Worm (Caenorhabditis elegans) whole organism, young adult: Measurements from ENCODE around the gene timp-1.

ENCODE experiments used
- C17E4.6 ChIP-seq: fragments of 200-800 bp; sonication (Bioruptor generic); IDR thresholded peaks from 2 replicates; pipeline ENCODE4 v1.3.6; 2022; ENCODE audit warnings: missing genetic modification reagents, missing genetic modification characterization, missing compliant biosample characterization
- F39B2.1 ChIP-seq: fragments of 200-800 bp; sonication (Bioruptor generic); IDR thresholded peaks from 2 replicates; pipeline ENCODE4 v1.3.6; 2022; ENCODE audit warnings: missing genetic modification reagents, missing genetic modification characterization, missing compliant biosample characterization
- K12H6.12 ChIP-seq: fragments of 200-800 bp; sonication (Bioruptor generic); optimal IDR thresholded peaks from 2 replicates; lab custom pipeline; 2018; ENCODE audit warnings: mild to moderate bottlenecking, missing genetic modification characterization, missing compliant biosample characterization
- T07F8.4 ChIP-seq: sonication (generic microtip); optimal IDR thresholded peaks from 2 replicates; lab custom pipeline; 2016; ENCODE audit warnings: mild to moderate bottlenecking, missing genetic modification characterization, moderate library complexity, missing compliant biosample characterization
- Y53G8AR.9 ChIP-seq: fragments of 200-800 bp; sonication (Bioruptor generic); conservative IDR thresholded peaks from 2 replicates; pipeline ENCODE4 v1.3.6; 2022; ENCODE audit warnings: missing genetic modification reagents, missing genetic modification characterization, missing compliant biosample characterization
- Y56A3A.18 ChIP-seq: fragments of 200-800 bp; sonication (Bioruptor generic); IDR thresholded peaks from 2 replicates; pipeline ENCODE4 v1.3.6; 2022; ENCODE audit warnings: missing genetic modification reagents, missing genetic modification characterization, missing compliant biosample characterization
- ZK185.1 ChIP-seq: sonication (generic microtip); optimal IDR thresholded peaks from 2 replicates; lab custom pipeline; 2016; ENCODE audit warnings: mild to moderate bottlenecking, missing genetic modification characterization, missing compliant biosample characterization; ENCODE audit not compliant: poor library complexity, severe bottlenecking
- atf-7 ChIP-seq: sonication (generic microtip); optimal IDR thresholded peaks from 2 replicates; lab custom pipeline; 2017; ENCODE audit warnings: mild to moderate bottlenecking, missing genetic modification characterization, missing compliant biosample characterization
- cebp-2 ChIP-seq: fragments of 200-800 bp; sonication (Bioruptor generic); IDR thresholded peaks from 2 replicates; pipeline ENCODE4 v1.3.6; 2022; ENCODE audit warnings: missing genetic modification characterization, missing compliant biosample characterization
- ceh-40 ChIP-seq: fragments of 200-800 bp; sonication (Bioruptor generic); IDR thresholded peaks from 2 replicates; pipeline ENCODE4 v1.3.6; 2022; ENCODE audit warnings: missing genetic modification characterization, missing compliant biosample characterization
- dox-1 ChIP-seq: fragments of 200-800 bp; sonication (Bioruptor generic); IDR thresholded peaks from 2 replicates; pipeline ENCODE4 v1.3.6; 2022; ENCODE audit warnings: missing genetic modification reagents, missing genetic modification characterization, missing compliant biosample characterization
- dpl-1 ChIP-seq: fragments of 150-350 bp; optimal IDR thresholded peaks from 2 replicates; lab custom pipeline; 2014; ENCODE audit warnings: missing biosample characterization, missing genetic modification reagents, missing genetic modification characterization
- egl-18 ChIP-seq: fragments of 200-800 bp; sonication (Bioruptor generic); IDR thresholded peaks from 2 replicates; pipeline ENCODE4 v1.3.6; 2022; ENCODE audit warnings: missing genetic modification reagents, missing genetic modification characterization, missing compliant biosample characterization
- egl-44 ChIP-seq: fragments of 200-800 bp; sonication (Bioruptor generic); IDR thresholded peaks from 2 replicates; pipeline ENCODE4 v1.3.6; 2022; ENCODE audit warnings: missing genetic modification reagents, missing genetic modification characterization, missing compliant biosample characterization
- ekl-4 ChIP-seq: fragments of 200-800 bp; sonication (Bioruptor generic); IDR thresholded peaks from 2 replicates; pipeline ENCODE4 v1.3.6; 2022; ENCODE audit warnings: missing genetic modification reagents, missing genetic modification characterization, missing compliant biosample characterization
- gei-17 ChIP-seq: fragments of 200-800 bp; sonication (Bioruptor generic); optimal IDR thresholded peaks from 2 replicates; lab custom pipeline; 2018; ENCODE audit warnings: mild to moderate bottlenecking, missing genetic modification characterization, missing compliant biosample characterization
- him-1 ChIP-seq: sonication (generic microtip); optimal IDR thresholded peaks from 2 replicates; lab custom pipeline; 2016; ENCODE audit warnings: missing genotype, missing genetic modification reagents, missing genetic modification characterization, missing compliant biosample characterization
- hlh-26 ChIP-seq: fragments of 200-800 bp; sonication (Bioruptor generic); conservative IDR thresholded peaks from 2 replicates; pipeline ENCODE4 v1.3.6; 2022; ENCODE audit warnings: missing genetic modification reagents, missing genetic modification characterization, missing compliant biosample characterization
- let-526 ChIP-seq: fragments of 200-800 bp; sonication (Bioruptor generic); IDR thresholded peaks from 2 replicates; pipeline ENCODE4 v1.3.6; 2022; ENCODE audit warnings: missing genetic modification reagents, missing genetic modification characterization, missing compliant biosample characterization
- let-607 ChIP-seq, 2 experiments: fragments of 200-800 bp in 1 of 2; sonication (Bioruptor generic) in 1 of 2; sonication (generic microtip) in 1 of 2; optimal IDR thresholded peaks; 2 replicates each; lab custom pipeline; 2016 to 2018; ENCODE audit warnings: mild to moderate bottlenecking in 2 of 2, missing compliant biosample characterization in 2 of 2, missing genetic modification characterization in 2 of 2, moderate library complexity in 2 of 2, missing genotype in 1 of 2
- lsy-27 ChIP-seq: sonication (generic microtip); optimal IDR thresholded peaks from 2 replicates; lab custom pipeline; 2017; ENCODE audit warnings: missing genetic modification characterization, mild to moderate bottlenecking, missing compliant biosample characterization, antibody characterized with exemption, missing genotype, borderline replicate concordance; ENCODE audit not compliant: insufficient read depth
- madf-10 ChIP-seq: sonication (generic microtip); optimal IDR thresholded peaks from 2 replicates; lab custom pipeline; 2016; ENCODE audit warnings: mild to moderate bottlenecking, missing genetic modification characterization, missing compliant biosample characterization
- madf-3 ChIP-seq: fragments of 200-800 bp; sonication (Bioruptor generic); IDR thresholded peaks from 2 replicates; pipeline ENCODE4 v1.3.6; 2022; ENCODE audit warnings: missing genetic modification reagents, missing genetic modification characterization, missing compliant biosample characterization
- madf-8 ChIP-seq: fragments of 200-800 bp; sonication (Bioruptor generic); conservative IDR thresholded peaks from 2 replicates; pipeline ENCODE4 v1.3.6; 2022; ENCODE audit warnings: missing genetic modification reagents, missing genetic modification characterization, missing compliant biosample characterization
- mcd-1 ChIP-seq: fragments of 200-800 bp; sonication (Bioruptor generic); IDR thresholded peaks from 2 replicates; pipeline ENCODE4 v1.3.6; 2022; ENCODE audit warnings: missing genetic modification reagents, missing genetic modification characterization, missing compliant biosample characterization
- mes-4 ChIP-seq: sonication (generic microtip); optimal IDR thresholded peaks from 2 replicates; lab custom pipeline; 2016; ENCODE audit warnings: missing genotype, missing genetic modification characterization, missing compliant biosample characterization
- mxl-1 ChIP-seq: sonication (generic microtip); optimal IDR thresholded peaks from 2 replicates; lab custom pipeline; 2016; ENCODE audit warnings: missing genetic modification characterization, missing compliant biosample characterization
- nfyb-1 ChIP-seq: fragments of 200-800 bp; sonication (Bioruptor generic); IDR thresholded peaks from 2 replicates; pipeline ENCODE4 v1.3.6; 2022; ENCODE audit warnings: missing genetic modification reagents, missing genetic modification characterization, missing compliant biosample characterization
- nhr-120 ChIP-seq: fragments of 200-800 bp; sonication (Bioruptor generic); IDR thresholded peaks from 2 replicates; pipeline ENCODE4 v1.3.6; 2022; ENCODE audit warnings: missing genetic modification characterization, missing compliant biosample characterization
- nhr-27 ChIP-seq: fragments of 200-800 bp; sonication (Bioruptor generic); optimal IDR thresholded peaks from 2 replicates; lab custom pipeline; 2018; ENCODE audit warnings: mild to moderate bottlenecking, missing genetic modification characterization, moderate library complexity, missing compliant biosample characterization
- rec-8 ChIP-seq, 2 experiments: sonication (generic microtip); optimal IDR thresholded peaks; 2 replicates each; lab custom pipeline; 2016; ENCODE audit warnings: mild to moderate bottlenecking in 2 of 2, missing genetic modification characterization in 2 of 2, missing genetic modification reagents in 2 of 2, missing genotype in 2 of 2, missing biosample characterization in 1 of 2, missing compliant biosample characterization in 1 of 2, moderate library complexity in 1 of 2
- repo-1 ChIP-seq: sonication (generic microtip); optimal IDR thresholded peaks from 2 replicates; lab custom pipeline; 2017; ENCODE audit warnings: mild to moderate bottlenecking, missing genetic modification characterization, missing compliant biosample characterization
- unc-130 ChIP-seq: sonication (generic microtip); optimal IDR thresholded peaks from 2 replicates; lab custom pipeline; 2016; ENCODE audit warnings: missing genetic modification reagents, missing genetic modification characterization, missing compliant biosample characterization
- unc-62 ChIP-seq: fragments of 150-350 bp; optimal IDR thresholded peaks from 2 replicates; lab custom pipeline; 2014; ENCODE audit warnings: missing biosample characterization, missing genetic modification reagents, missing genetic modification characterization
- zfh-2 ChIP-seq: fragments of 200-800 bp; sonication (Bioruptor generic); conservative IDR thresholded peaks from 2 replicates; pipeline ENCODE4 v1.3.6; 2022; ENCODE audit warnings: missing genetic modification reagents, missing genetic modification characterization, missing compliant biosample characterization
- ztf-18 ChIP-seq: sonication (generic microtip); optimal IDR thresholded peaks from 2 replicates; lab custom pipeline; 2016; ENCODE audit warnings: missing genotype, mild to moderate bottlenecking, missing genetic modification characterization, missing compliant biosample characterization
- ztf-22 ChIP-seq: fragments of 200-800 bp; sonication (Bioruptor generic); optimal IDR thresholded peaks from 2 replicates; lab custom pipeline; 2018; ENCODE audit warnings: mild to moderate bottlenecking, missing genetic modification characterization, moderate library complexity, missing compliant biosample characterization

timp-1 gene

DNA sequence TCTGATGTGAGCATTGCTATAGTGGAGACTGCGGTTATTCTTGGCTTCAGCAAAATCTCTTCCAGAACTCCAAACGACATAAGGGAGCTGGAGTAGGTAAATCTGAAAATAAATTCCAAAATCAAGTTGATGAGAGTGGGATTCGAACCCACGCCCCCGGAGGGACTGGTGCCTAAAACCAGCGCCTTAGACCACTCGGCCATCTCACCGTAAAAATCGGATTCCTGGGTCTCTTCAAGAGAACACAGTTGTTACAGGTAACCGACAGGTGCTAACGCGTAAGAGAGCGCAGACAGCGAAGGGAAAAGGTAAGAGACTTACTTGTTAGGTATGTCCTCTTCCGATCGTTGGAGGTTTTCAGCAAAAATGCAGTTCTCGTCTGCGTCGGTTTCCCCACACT, 28.3 kb downstream of the timp-1 start (continued):
- TF ChIP-seq madf-10 (tag; lab: Kevin White, UChicago) (peak; percentile 9), ceh-40 (GFP tag; lab: Robert Waterston, UW) (peak; percentile 58; the same call in 1 of the 2 replicates), madf-3 (0 out of 2 replicates have a peak, but pooled peaks have one; percentile 20), ZK185.1 (tag; lab: Kevin White, UChicago) (peak; percentile 4), let-607 (tag; optimal IDR thresholded peaks at IDR 0.05; lab: Kevin White, UChicago) (peak in 1 of 2 experiments; percentile 38), egl-18 (GFP tag; lab: Robert Waterston, UW) (0 out of 2 replicates have a peak, but pooled peaks have one; percentile 14), unc-62 (GFP tag; lab: Kevin White, UChicago) (no peak)
- TF ChIP-seq, all 124 proteins: peak for 32

DNA sequence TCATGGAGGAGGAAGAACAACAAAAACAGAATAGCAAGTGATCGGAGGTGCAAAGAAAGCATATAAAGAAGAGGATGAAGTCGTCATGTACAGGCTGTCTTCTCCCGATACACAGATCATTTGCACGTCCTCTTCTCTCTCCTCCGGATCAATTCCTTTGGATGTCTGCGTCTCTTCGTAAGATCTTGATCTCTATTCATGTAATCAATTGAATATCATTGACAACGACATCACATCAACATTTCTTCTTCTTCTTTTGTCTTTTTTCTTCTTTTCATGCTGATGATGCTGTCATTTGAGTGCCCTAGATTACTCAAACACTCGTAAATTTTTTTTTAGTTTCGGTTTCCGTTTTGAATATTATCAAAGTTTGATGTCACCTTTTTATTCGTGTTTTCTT, 31.3 kb downstream of the timp-1 start, which contains the start of gene rol-3:
TSS of gene rol-3 (minus strand) at position 120 of the 400 bp plus-strand sequence.
- TF ChIP-seq dox-1 (no peak), nhr-27 (tag; lab: Kevin White, UChicago) (no peak), Y53G8AR.9 (GFP tag; lab: Robert Waterston, UW) (no peak), lsy-27 (no peak), hlh-26 (GFP tag; lab: Robert Waterston, UW) (no peak), egl-18 (GFP tag; lab: Robert Waterston, UW) (no peak), atf-7 (tag; lab: Kevin White, UChicago) (no peak), zfh-2 (GFP tag; lab: Robert Waterston, UW) (no peak), let-526 (GFP tag; lab: Robert Waterston, UW) (no peak), cebp-2 (no peak), nfyb-1 (GFP tag; lab: Robert Waterston, UW) (no peak), him-1 (tag; lab: Kevin White, UChicago) (no peak), mxl-1 (no peak), ZK185.1 (tag; lab: Kevin White, UChicago) (no peak), nhr-120 (GFP tag; lab: Robert Waterston, UW) (no peak), dpl-1 (no peak), mes-4 (tag; lab: Kevin White, UChicago) (no peak), Y56A3A.18 (GFP tag; lab: Robert Waterston, UW) (no peak), ekl-4 (GFP tag; lab: Robert Waterston, UW) (no peak)

DNA sequence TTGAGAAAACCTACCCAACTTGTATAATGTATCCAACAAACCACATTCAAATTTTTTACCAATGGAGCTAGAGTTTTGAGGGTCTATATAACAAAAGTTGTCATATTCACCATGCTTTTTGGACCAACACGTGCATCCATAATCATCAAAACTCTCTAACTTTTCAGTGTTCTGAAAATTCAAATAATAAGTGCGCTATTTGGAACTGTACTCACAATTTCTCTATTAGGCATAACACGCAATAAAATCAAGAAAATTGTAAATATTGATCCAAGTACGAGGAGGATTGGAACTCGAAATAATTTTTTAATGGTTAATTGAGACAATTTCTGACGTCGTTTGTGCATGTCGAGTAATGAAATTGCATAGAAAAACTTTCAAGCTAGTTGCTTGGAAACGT, 32.9 kb downstream of the timp-1 start, which contains the start of gene C16D9.3:
TSS of gene C16D9.3 (minus strand) at position 101 of the 400 bp plus-strand sequence.
- TF ChIP-seq C17E4.6 (GFP tag; lab: Robert Waterston, UW) (no peak), nhr-27 (tag; lab: Kevin White, UChicago) (no peak), madf-8 (GFP tag; lab: Robert Waterston, UW) (no peak), ztf-22 (no peak), unc-130 (no peak), K12H6.12 (tag; lab: Kevin White, UChicago) (no peak), T07F8.4 (tag; lab: Kevin White, UChicago) (no peak)

DNA sequence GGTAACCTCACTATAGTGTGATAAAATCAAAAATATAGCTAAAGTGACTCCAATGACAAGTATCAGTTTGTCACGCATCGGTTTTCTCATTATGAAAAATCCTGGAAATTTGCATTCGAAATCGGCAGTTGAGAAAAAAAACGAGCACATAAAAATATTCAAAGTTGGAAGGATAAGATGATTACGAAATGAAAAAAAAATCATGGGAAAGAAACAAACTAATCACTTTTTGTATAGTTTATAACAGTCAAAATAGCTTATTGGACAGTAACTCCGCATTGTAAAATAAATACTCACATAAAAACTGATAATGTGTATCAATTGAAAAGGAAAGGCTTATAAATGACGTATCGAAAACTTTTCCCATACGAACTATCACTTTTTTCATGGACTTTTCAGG, 35.8 kb downstream of the timp-1 start, which contains the start of gene C16D9.4:
TSS of gene C16D9.4 (minus strand) at position 101 of the 400 bp plus-strand sequence.
- TF ChIP-seq rec-8 (tag; optimal IDR thresholded peaks at IDR 0.05; lab: Kevin White, UChicago) (no peak), gei-17 (no peak), repo-1 (tag; lab: Kevin White, UChicago) (no peak), C17E4.6 (GFP tag; lab: Robert Waterston, UW) (no peak), mcd-1 (GFP tag; lab: Robert Waterston, UW) (no peak), ztf-18 (tag; lab: Kevin White, UChicago) (no peak), egl-44 (GFP tag; lab: Robert Waterston, UW) (no peak), F39B2.1 (GFP tag; lab: Robert Waterston, UW) (no peak)
- TF ChIP-seq, all 124 proteins: peak for 0
